Worm (Caenorhabditis elegans): ENCODE measurements around the gene sru-39.

Gene sru-39

DNA sequence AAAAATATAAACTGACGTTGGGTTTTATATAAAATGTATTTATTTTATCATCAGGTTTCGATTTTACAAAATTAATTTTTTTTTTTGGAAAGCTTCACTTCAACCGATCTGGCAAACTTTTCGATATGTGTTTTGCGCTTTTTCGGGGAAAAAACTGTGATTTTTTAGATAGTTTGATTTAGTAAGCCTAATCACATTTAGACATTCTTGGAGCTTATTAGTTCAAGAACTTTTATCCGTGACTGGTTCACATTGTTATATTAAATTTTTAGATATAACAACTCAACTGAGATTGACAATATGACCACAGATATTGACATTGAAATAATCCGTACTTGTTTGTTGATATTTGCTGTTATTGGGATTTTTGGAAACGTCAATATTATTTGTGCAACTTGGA lies 34.4 kb downstream of the sru-39 start, which contains the start of gene srsx-21:
Gene srsx-21 (plus strand): TSS at position 301 of the 400 bp plus-strand sequence.
- no peak for TF ChIP-seq ceh-16 (tag; optimal IDR thresholded peaks at IDR 0.05)
- no peak for TF ChIP-seq sma-3 (GFP tag; optimal IDR thresholded peaks at IDR 0.05)
- no peak for TF ChIP-seq nhr-25 (tag; optimal IDR thresholded peaks at IDR 0.05)
- TF ChIP-seq lin-11 (tag; optimal IDR thresholded peaks at IDR 0.05) = no peak
- TF ChIP-seq alr-1 (tag; optimal IDR thresholded peaks at IDR 0.05) = no peak
- TF ChIP-seq fos-1 (tag; optimal IDR thresholded peaks at IDR 0.05) = no peak
- TF ChIP-seq ztf-4 (tag; optimal IDR thresholded peaks at IDR 0.05) = no peak
- TF ChIP-seq nhr-237 (tag; optimal IDR thresholded peaks at IDR 0.05) = no peak
- no peak for TF ChIP-seq snpc-4 (tag; optimal IDR thresholded peaks at IDR 0.05)
- no peak for TF ChIP-seq nhr-11 (tag; optimal IDR thresholded peaks at IDR 0.05)
- TF ChIP-seq Y55F3AM.14 (GFP tag; optimal IDR thresholded peaks at IDR 0.05) = no peak
- TF ChIP-seq ama-1 (optimal IDR thresholded peaks at IDR 0.05) = no peak
- no peak for TF ChIP-seq lsy-2 (tag; optimal IDR thresholded peaks at IDR 0.05)
- TF ChIP-seq nhr-12 (tag; optimal IDR thresholded peaks at IDR 0.05) = no peak
- no peak for TF ChIP-seq F13H6.1 (tag; optimal IDR thresholded peaks at IDR 0.05)

DNA sequence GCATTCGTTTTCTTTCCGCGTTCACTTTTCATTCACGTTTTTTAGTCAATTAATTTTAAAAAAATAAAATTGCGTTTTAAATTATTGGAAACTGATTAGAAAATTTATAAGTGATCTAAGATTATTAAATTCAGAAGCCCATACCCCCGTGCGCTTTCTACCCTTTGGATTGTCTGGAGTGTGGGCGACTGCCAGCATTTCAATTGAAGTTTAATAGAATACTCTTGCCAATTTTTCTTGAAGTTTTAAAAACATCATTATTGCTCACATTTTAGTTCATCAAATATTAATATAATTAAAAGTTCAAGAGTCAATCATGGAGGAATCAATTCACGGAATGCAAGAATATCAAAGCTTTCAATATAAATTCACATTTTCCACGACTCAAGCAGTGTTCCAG lies 38.1 kb downstream of the sru-39 start, which contains the start of gene sru-36:
Gene sru-36 (plus strand): TSS at position 301 of the 400 bp plus-strand sequence.
- TF ChIP-seq nhr-12 (tag; optimal IDR thresholded peaks at IDR 0.05) = no peak
- TF ChIP-seq mbf-1 (tag; optimal IDR thresholded peaks at IDR 0.05) = no peak
- TF ChIP-seq ztf-11 (tag; optimal IDR thresholded peaks at IDR 0.05) = no peak
- no peak for TF ChIP-seq ztf-1 (GFP tag; conservative IDR thresholded peaks at IDR 0.05)
- no peak for TF ChIP-seq zag-1 (tag; optimal IDR thresholded peaks at IDR 0.05)
- TF ChIP-seq sem-4 (tag; optimal IDR thresholded peaks at IDR 0.05) = no peak

DNA sequence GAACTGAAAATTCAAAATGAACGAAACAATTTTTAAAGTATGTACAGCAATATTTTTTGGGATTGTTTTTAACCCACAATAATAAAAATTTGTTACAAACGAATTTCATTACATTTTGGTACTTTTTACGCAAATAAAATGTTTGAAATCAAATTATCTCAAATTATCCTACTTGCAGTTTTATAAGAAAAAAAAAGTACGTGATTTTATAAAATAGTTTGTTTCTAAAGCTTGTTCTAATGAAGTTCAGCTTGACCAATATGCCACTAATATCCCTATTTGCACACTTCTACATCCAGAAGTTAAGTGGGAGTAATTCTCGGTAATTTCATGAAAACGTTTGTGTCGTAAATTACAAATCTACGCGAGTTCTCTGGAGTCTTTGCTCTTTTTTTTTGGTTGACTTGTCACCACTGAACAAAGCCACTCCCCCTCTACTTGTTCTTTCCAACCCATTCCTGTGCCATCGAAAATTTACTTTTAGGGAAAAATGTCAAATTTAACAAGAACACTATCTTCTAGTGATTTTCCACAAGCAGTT lies 40.2 kb downstream of the sru-39 start, which contains the start of gene sru-8:
Gene sru-8 (plus strand): TSS at position 491 of the 541 bp plus-strand sequence.
- TF ChIP-seq ceh-82 (tag; optimal IDR thresholded peaks at IDR 0.05) = no peak
- no peak for TF ChIP-seq mbf-1 (tag; optimal IDR thresholded peaks at IDR 0.05)
- no peak for TF ChIP-seq sem-4 (tag; optimal IDR thresholded peaks at IDR 0.05)
- no peak for TF ChIP-seq ztf-1 (GFP tag; conservative IDR thresholded peaks at IDR 0.05)

DNA sequence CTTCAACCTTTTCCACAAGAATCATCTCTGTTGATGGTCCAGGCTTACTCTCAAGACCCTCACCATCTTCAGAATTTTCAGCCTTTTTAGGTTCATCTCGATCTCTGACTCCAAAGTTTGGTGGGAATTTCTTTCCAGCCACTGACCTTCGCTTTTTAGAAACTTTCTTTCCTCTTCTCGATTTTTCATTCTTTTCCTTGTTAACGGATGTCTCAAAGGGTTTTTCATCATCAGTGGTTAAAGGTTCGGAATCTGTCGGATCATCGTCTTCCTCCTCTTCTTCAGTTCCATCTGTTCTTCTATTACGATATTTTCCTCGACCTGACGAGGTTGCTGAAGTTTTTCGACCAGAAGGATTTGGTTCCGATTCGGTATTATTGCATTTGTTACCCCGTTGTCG lies 45.3 kb downstream of the sru-39 start:
- TF ChIP-seq mdl-1 (tag; optimal IDR thresholded peaks at IDR 0.05) (no peak), ceh-16 (tag; optimal IDR thresholded peaks at IDR 0.05) (no peak), unc-55 (GFP tag; optimal IDR thresholded peaks at IDR 0.05) (no peak), R02D3.7 (tag; optimal IDR thresholded peaks at IDR 0.05) (no peak), fos-1 (tag; optimal IDR thresholded peaks at IDR 0.05) (no peak), ceh-82 (tag; optimal IDR thresholded peaks at IDR 0.05) (no peak), elt-3 (tag; optimal IDR thresholded peaks at IDR 0.05) (no peak), ztf-11 (tag; optimal IDR thresholded peaks at IDR 0.05) (no peak), zag-1 (tag; optimal IDR thresholded peaks at IDR 0.05) (no peak), lin-11 (tag; optimal IDR thresholded peaks at IDR 0.05) (no peak), unc-39 (tag; optimal IDR thresholded peaks at IDR 0.05) (no peak), nhr-23 (tag; optimal IDR thresholded peaks at IDR 0.05) (no peak), ZK546.5 (tag; optimal IDR thresholded peaks at IDR 0.05) (no peak), C34F6.9 (tag; optimal IDR thresholded peaks at IDR 0.05) (no peak), aly-2 (tag; optimal IDR thresholded peaks at IDR 0.05) (no peak)

DNA sequence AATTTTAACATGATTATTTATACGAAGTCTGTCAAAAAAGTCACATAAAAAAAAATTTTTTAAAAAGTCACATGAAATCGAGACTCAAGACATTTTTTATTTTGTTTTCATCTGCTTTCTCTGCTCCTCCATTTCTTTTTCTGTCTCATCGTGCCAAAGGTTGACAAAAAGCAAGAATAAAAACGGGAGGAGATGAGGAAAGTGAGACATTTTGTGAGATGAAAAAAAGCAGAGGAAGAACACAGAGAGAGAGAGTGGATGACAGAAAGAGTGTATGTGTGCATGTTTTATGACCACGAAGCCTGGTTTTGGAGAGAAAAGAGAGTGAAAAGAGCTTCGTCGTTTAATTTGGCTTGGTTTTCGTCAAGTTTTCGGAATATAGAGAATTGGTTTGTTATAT lies 50.5 kb downstream of the sru-39 start:
- TF ChIP-seq C34F6.9 (tag; optimal IDR thresholded peaks at IDR 0.05) (peak; percentile 55), zag-1 (tag; optimal IDR thresholded peaks at IDR 0.05) (no peak), F13H6.1 (tag; optimal IDR thresholded peaks at IDR 0.05) (no peak), lin-11 (tag; optimal IDR thresholded peaks at IDR 0.05) (no peak), mdl-1 (tag; optimal IDR thresholded peaks at IDR 0.05) (no peak), elt-1 (tag; optimal IDR thresholded peaks at IDR 0.05) (no peak), lin-13 (GFP tag; optimal IDR thresholded peaks at IDR 0.05) (no peak), nhr-237 (tag; optimal IDR thresholded peaks at IDR 0.05) (no peak), skn-1 (tag; optimal IDR thresholded peaks at IDR 0.05) (no peak), sem-4 (tag; optimal IDR thresholded peaks at IDR 0.05) (no peak), ceh-16 (tag; optimal IDR thresholded peaks at IDR 0.05) (no peak), nhr-129 (tag; optimal IDR thresholded peaks at IDR 0.05) (peak; percentile 5), unc-62 (GFP tag; optimal IDR thresholded peaks at IDR 0.05) (no peak), unc-55 (GFP tag; optimal IDR thresholded peaks at IDR 0.05) (peak; percentile 47), blmp-1 (tag; optimal IDR thresholded peaks at IDR 0.05; ENCODE audit: insufficient read depth) (no peak), fos-1 (tag; optimal IDR thresholded peaks at IDR 0.05) (no peak), crh-2 (tag; optimal IDR thresholded peaks at IDR 0.05) (no peak)
